Worm (Caenorhabditis elegans) whole organism, L2 larva: Measurements from ENCODE around the gene K07C11.7.

ENCODE experiments used
- C34F6.9 ChIP-seq: fragments of 150-350 bp; optimal IDR thresholded peaks from 2 replicates; lab custom pipeline; 2014; ENCODE audit warnings: missing biosample characterization, missing genetic modification characterization
- F13H6.1 ChIP-seq: sonication (generic microtip); optimal IDR thresholded peaks from 2 replicates; lab custom pipeline; 2016; ENCODE audit warnings: missing genetic modification characterization, missing compliant biosample characterization
- R02D3.7 ChIP-seq: fragments of 150-350 bp; optimal IDR thresholded peaks from 2 replicates; lab custom pipeline; 2014; ENCODE audit warnings: missing biosample characterization, missing genetic modification characterization
- ZK546.5 ChIP-seq: sonication (generic microtip); optimal IDR thresholded peaks from 2 replicates; lab custom pipeline; 2017; ENCODE audit warnings: missing biosample characterization, missing genetic modification characterization
- ama-1 ChIP-seq: fragments of 150-350 bp; optimal IDR thresholded peaks from 2 replicates; lab custom pipeline; 2018; ENCODE audit warnings: inconsistent platforms
- ceh-16 ChIP-seq: fragments of 150-350 bp; optimal IDR thresholded peaks from 2 replicates; lab custom pipeline; 2014; ENCODE audit warnings: missing biosample characterization, missing genetic modification characterization
- ceh-82 ChIP-seq: fragments of 150-350 bp; optimal IDR thresholded peaks from 2 replicates; lab custom pipeline; 2014; ENCODE audit warnings: missing biosample characterization, missing genetic modification characterization
- crh-2 ChIP-seq: sonication (generic microtip); optimal IDR thresholded peaks from 2 replicates; lab custom pipeline; 2017; ENCODE audit warnings: missing biosample characterization, missing genetic modification characterization
- dmd-4 ChIP-seq: sonication (generic microtip); optimal IDR thresholded peaks from 2 replicates; lab custom pipeline; 2017; ENCODE audit warnings: missing biosample characterization, missing genetic modification characterization
- egl-27 ChIP-seq: sonication (generic microtip); optimal IDR thresholded peaks from 3 replicates; lab custom pipeline; 2017; ENCODE audit warnings: missing biosample characterization, missing genetic modification reagents, missing genetic modification characterization
- elt-1 ChIP-seq: fragments of 150-350 bp; optimal IDR thresholded peaks from 2 replicates; lab custom pipeline; 2014; ENCODE audit warnings: missing biosample characterization, missing genetic modification characterization
- fos-1 ChIP-seq: fragments of 150-350 bp; optimal IDR thresholded peaks from 2 replicates; lab custom pipeline; 2014; ENCODE audit warnings: missing biosample characterization, missing genetic modification characterization
- gmeb-1 ChIP-seq: fragments of 150-350 bp; optimal IDR thresholded peaks from 2 replicates; lab custom pipeline; 2014; ENCODE audit warnings: missing biosample characterization, missing genetic modification characterization
- lin-13 ChIP-seq: fragments of 150-350 bp; optimal IDR thresholded peaks from 2 replicates; lab custom pipeline; 2014; ENCODE audit warnings: missing biosample characterization, missing genetic modification reagents, missing genetic modification characterization
- lsy-2 ChIP-seq, 2 experiments: fragments of 150-350 bp in 1 of 2; sonication (generic microtip) in 1 of 2; optimal IDR thresholded peaks; 2 replicates each; lab custom pipeline; 2014 to 2017; ENCODE audit warnings: missing biosample characterization in 2 of 2, missing genetic modification characterization in 2 of 2
- mab-5 ChIP-seq: fragments of 150-350 bp; optimal IDR thresholded peaks from 2 replicates; lab custom pipeline; 2014; ENCODE audit warnings: missing biosample characterization, missing genetic modification characterization
- mbf-1 ChIP-seq: sonication (generic microtip); optimal IDR thresholded peaks from 2 replicates; lab custom pipeline; 2017; ENCODE audit warnings: missing biosample characterization, missing genetic modification characterization
- mdl-1 ChIP-seq, 2 experiments: fragments of 150-350 bp in 1 of 2; sonication (generic microtip) in 1 of 2; optimal IDR thresholded peaks; 2 replicates each; lab custom pipeline; 2017; ENCODE audit warnings: missing biosample characterization in 2 of 2, missing genetic modification characterization in 2 of 2
- nhr-10 ChIP-seq: sonication (generic microtip); optimal IDR thresholded peaks from 2 replicates; lab custom pipeline; 2017; ENCODE audit warnings: missing biosample characterization, missing genetic modification characterization
- nhr-12 ChIP-seq: fragments of 150-350 bp; optimal IDR thresholded peaks from 2 replicates; lab custom pipeline; 2014; ENCODE audit warnings: missing biosample characterization, missing genetic modification characterization
- nhr-129 ChIP-seq: fragments of 150-350 bp; optimal IDR thresholded peaks from 2 replicates; lab custom pipeline; 2014; ENCODE audit warnings: missing biosample characterization, missing genetic modification characterization
- nhr-21 ChIP-seq: fragments of 150-350 bp; optimal IDR thresholded peaks from 2 replicates; lab custom pipeline; 2014; ENCODE audit warnings: missing biosample characterization, missing genetic modification characterization
- nhr-23 ChIP-seq: fragments of 150-350 bp; optimal IDR thresholded peaks from 2 replicates; lab custom pipeline; 2014; ENCODE audit warnings: missing biosample characterization, missing genetic modification reagents, missing genetic modification characterization
- nhr-237 ChIP-seq: fragments of 150-350 bp; optimal IDR thresholded peaks from 2 replicates; lab custom pipeline; 2014; ENCODE audit warnings: missing biosample characterization, missing genetic modification characterization
- nhr-25 ChIP-seq: fragments of 150-350 bp; sonication (generic microtip); optimal IDR thresholded peaks from 3 replicates; lab custom pipeline; 2014; ENCODE audit warnings: missing biosample characterization, missing genetic modification characterization
- nhr-77 ChIP-seq: fragments of 150-350 bp; optimal IDR thresholded peaks from 2 replicates; lab custom pipeline; 2014; ENCODE audit warnings: missing biosample characterization, missing genetic modification characterization
- peb-1 ChIP-seq: fragments of 150-350 bp; optimal IDR thresholded peaks from 2 replicates; lab custom pipeline; 2014; ENCODE audit warnings: missing biosample characterization, missing genetic modification characterization
- sem-4 ChIP-seq: fragments of 150-350 bp; optimal IDR thresholded peaks from 2 replicates; lab custom pipeline; 2014; ENCODE audit warnings: missing biosample characterization, missing genetic modification reagents, missing genetic modification characterization
- sma-3 ChIP-seq: sonication (generic microtip); optimal IDR thresholded peaks from 2 replicates; lab custom pipeline; 2016; ENCODE audit warnings: missing genetic modification reagents, missing genetic modification characterization, missing compliant biosample characterization
- sma-9 ChIP-seq, 2 experiments: fragments of 150-350 bp in 1 of 2; sonication (generic microtip) in 1 of 2; optimal IDR thresholded peaks; 2 replicates each; lab custom pipeline; 2014 to 2016; ENCODE audit warnings: missing genetic modification characterization in 2 of 2, mild to moderate bottlenecking in 1 of 2, missing biosample characterization in 1 of 2, missing compliant biosample characterization in 1 of 2, missing genetic modification reagents in 1 of 2, moderate library complexity in 1 of 2
- snpc-4 ChIP-seq: fragments of 150-350 bp; optimal IDR thresholded peaks from 2 replicates; lab custom pipeline; 2014; ENCODE audit warnings: missing biosample characterization, missing genetic modification characterization
- unc-55 ChIP-seq: fragments of 150-350 bp; sonication (generic microtip); optimal IDR thresholded peaks from 3 replicates; lab custom pipeline; 2014; ENCODE audit warnings: missing biosample characterization, missing genetic modification reagents, missing genetic modification characterization
- unc-62 ChIP-seq: fragments of 150-350 bp; optimal IDR thresholded peaks from 2 replicates; lab custom pipeline; 2014; ENCODE audit warnings: missing biosample characterization, missing genetic modification reagents, missing genetic modification characterization
- ztf-1 ChIP-seq: fragments of 200-800 bp; sonication (Bioruptor generic); conservative IDR thresholded peaks from 2 replicates; pipeline ENCODE4 v1.3.6; 2022; ENCODE audit warnings: missing genetic modification characterization, missing compliant biosample characterization
- ztf-11 ChIP-seq: sonication (generic microtip); optimal IDR thresholded peaks from 2 replicates; lab custom pipeline; 2017; ENCODE audit warnings: missing biosample characterization, missing genetic modification characterization
- ztf-4 ChIP-seq: fragments of 150-350 bp; optimal IDR thresholded peaks from 2 replicates; lab custom pipeline; 2014; ENCODE audit warnings: missing biosample characterization, missing genetic modification characterization

Gene K07C11.7

DNA sequence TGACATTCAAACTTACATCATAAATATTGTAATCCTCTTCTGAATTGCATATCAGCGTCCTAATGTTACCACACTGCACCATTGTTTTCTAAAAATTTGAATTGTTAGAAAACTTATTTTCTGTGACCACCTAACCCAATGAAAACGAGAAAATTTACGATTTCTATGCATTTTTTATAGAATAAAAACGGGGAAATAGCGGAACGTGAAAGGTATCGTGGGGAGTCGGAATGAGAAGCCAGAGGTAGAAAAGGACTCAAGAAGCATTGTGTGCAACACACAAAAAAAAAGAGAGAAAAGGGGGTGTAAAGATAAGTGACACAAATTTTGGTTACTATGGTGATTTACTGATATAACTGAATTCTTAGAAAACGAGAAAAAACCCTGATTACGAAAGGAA is 36.4 kb upstream of the K07C11.7 start, which contains the start of gene C16D9.6:
TSS of gene C16D9.6 (minus strand) at position 101 of the 400 bp plus-strand sequence.
- TF ChIP-seq R02D3.7 (tag; lab: Kevin White, UChicago) (no peak), nhr-23 (tag; lab: Kevin White, UChicago) (no peak), sem-4 (no peak), C34F6.9 (no peak), snpc-4 (tag; lab: Kevin White, UChicago) (no peak), elt-1 (tag; lab: Kevin White, UChicago) (no peak), nhr-25 (tag; lab: Kevin White, UChicago) (no peak)

DNA sequence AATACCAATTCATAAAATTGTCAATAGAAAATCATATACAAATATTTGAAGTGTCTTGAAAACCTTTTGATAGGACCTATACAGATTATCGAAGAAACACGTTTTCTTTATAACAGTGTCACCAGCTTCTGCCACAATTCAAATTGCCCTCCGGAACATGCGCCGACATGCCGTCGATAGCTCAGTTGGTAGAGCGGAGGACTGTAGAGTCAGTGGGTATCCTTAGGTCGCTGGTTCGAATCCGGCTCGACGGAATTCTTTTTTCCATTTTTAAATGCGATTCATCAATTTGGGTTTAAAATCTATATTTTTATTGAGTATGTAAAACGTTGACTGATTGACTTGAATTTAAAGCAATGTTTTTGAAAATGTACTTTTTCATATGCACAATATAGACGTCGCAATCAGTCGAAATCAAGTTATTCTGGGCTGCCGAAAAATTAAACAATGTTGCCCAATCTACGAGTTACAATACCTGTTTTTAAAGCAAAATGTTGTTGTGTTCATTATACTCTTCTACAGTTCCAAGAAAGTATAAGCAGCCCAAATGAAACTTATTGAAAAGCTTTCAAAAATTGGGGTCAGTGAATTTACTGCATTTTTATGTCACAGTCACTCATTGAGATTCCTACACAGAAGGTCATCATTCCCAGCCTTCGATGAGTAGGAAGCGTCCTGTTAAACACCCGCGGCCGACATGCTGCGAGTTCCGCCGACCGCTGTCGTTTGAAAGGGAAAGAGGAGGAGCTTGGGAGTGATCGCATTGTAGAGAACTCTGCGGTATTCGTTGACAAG is 33.7 kb upstream of the K07C11.7 start:
- no peak for TF ChIP-seq mbf-1 (tag; lab: Kevin White, UChicago)
- peak; percentile 30 for TF ChIP-seq nhr-237 (tag; lab: Kevin White, UChicago)
- TF ChIP-seq C34F6.9: peak; percentile 23
- TF ChIP-seq ceh-82 (tag; lab: Kevin White, UChicago): no peak
- peak; percentile 85 for TF ChIP-seq sma-9 (GFP tag; optimal IDR thresholded peaks at IDR 0.05; lab: Kevin White, UChicago)
- no peak for TF ChIP-seq sma-9 (tag; optimal IDR thresholded peaks at IDR 0.05; lab: Kevin White, UChicago)
- TF ChIP-seq lsy-2 (tag; optimal IDR thresholded peaks at IDR 0.05; lab: Kevin White, UChicago): peak; percentile 46 to 56
- TF ChIP-seq gmeb-1 (tag; lab: Kevin White, UChicago): peak; percentile 84
- peak; percentile 42 for TF ChIP-seq ztf-4 (tag; lab: Kevin White, UChicago)
- TF ChIP-seq nhr-129 (tag; lab: Kevin White, UChicago): peak; percentile 51
- peak; percentile 77 for TF ChIP-seq nhr-21 (tag; lab: Kevin White, UChicago)
- TF ChIP-seq egl-27 (tag; lab: Kevin White, UChicago): peak; percentile 61
- peak; percentile 3 for TF ChIP-seq nhr-77
- peak; percentile 68 for TF ChIP-seq F13H6.1
- TF ChIP-seq nhr-23 (tag; lab: Kevin White, UChicago): no peak
- no peak for TF ChIP-seq ZK546.5 (tag; lab: Kevin White, UChicago)
- peak; percentile 92 for TF ChIP-seq sma-3 (GFP tag; lab: Kevin White, UChicago)
- TF ChIP-seq ztf-1: no peak
- TF ChIP-seq ceh-16 (tag; lab: Kevin White, UChicago): peak; percentile 2
- TF ChIP-seq sem-4: peak; percentile 37
- peak; percentile 3 for TF ChIP-seq unc-62 (GFP tag; lab: Kevin White, UChicago)
- TF ChIP-seq fos-1 (tag; lab: Kevin White, UChicago): peak; percentile 82
- TF ChIP-seq mab-5 (tag; lab: Kevin White, UChicago): peak; percentile 19
- TF ChIP-seq crh-2 (tag; lab: Kevin White, UChicago): peak; percentile 78
- TF ChIP-seq snpc-4 (tag; lab: Kevin White, UChicago): peak; percentile 98
- TF ChIP-seq elt-1 (tag; lab: Kevin White, UChicago): no peak
- TF ChIP-seq nhr-25 (tag; lab: Kevin White, UChicago): peak; percentile 61
- TF ChIP-seq peb-1 (tag; lab: Kevin White, UChicago): no peak
- peak; percentile 65 for TF ChIP-seq lin-13 (GFP tag; lab: Kevin White, UChicago)
- peak; percentile 10 for TF ChIP-seq unc-55 (GFP tag; lab: Kevin White, UChicago)
- TF ChIP-seq mdl-1 (tag; optimal IDR thresholded peaks at IDR 0.05; lab: Kevin White, UChicago): peak; percentile 17 to 42
- peak; percentile 97 for TF ChIP-seq ama-1 (lab: Kevin White, UChicago)

ce11 chrV:8245457-8245856 is 31.7 kb upstream of the K07C11.7 start, which contains the start of gene C16D9.5:
TSS of gene C16D9.5 (minus strand) at chrV:8245557.
- TF ChIP-seq ceh-16 (tag; lab: Kevin White, UChicago) (no peak), nhr-129 (tag; lab: Kevin White, UChicago) (no peak), nhr-12 (tag; lab: Kevin White, UChicago) (no peak), ztf-11 (tag; lab: Kevin White, UChicago) (no peak), ztf-1 (no peak), dmd-4 (no peak), ZK546.5 (tag; lab: Kevin White, UChicago) (no peak), nhr-10 (tag; lab: Kevin White, UChicago) (no peak), elt-1 (tag; lab: Kevin White, UChicago) (no peak)
- TF ChIP-seq, all 48 proteins: peak for 0
